Worm (Caenorhabditis elegans) whole organism, young adult: ENCODE results near the gene F08F8.9.

Experiments
- B0035.1 ChIP-seq: sonication (generic microtip); optimal IDR thresholded peaks from 2 replicates; lab custom pipeline; 2016; ENCODE audit warnings: missing genetic modification characterization, mild to moderate bottlenecking, missing compliant biosample characterization, missing genotype, missing genetic modification reagents
- C17E4.6 ChIP-seq: fragments of 200-800 bp; sonication (Bioruptor generic); IDR thresholded peaks from 2 replicates; pipeline ENCODE4 v1.3.6; 2022; ENCODE audit warnings: missing genetic modification reagents, missing genetic modification characterization, missing compliant biosample characterization
- D2030.7 ChIP-seq: fragments of 200-800 bp; sonication (Bioruptor generic); IDR thresholded peaks from 2 replicates; pipeline ENCODE4 v1.3.6; 2022; ENCODE audit warnings: missing genetic modification reagents, missing genetic modification characterization, missing compliant biosample characterization
- F39B2.1 ChIP-seq: fragments of 200-800 bp; sonication (Bioruptor generic); IDR thresholded peaks from 2 replicates; pipeline ENCODE4 v1.3.6; 2022; ENCODE audit warnings: missing genetic modification reagents, missing genetic modification characterization, missing compliant biosample characterization
- F49E8.2 ChIP-seq: sonication (generic microtip); optimal IDR thresholded peaks from 3 replicates; lab custom pipeline; 2017; ENCODE audit warnings: missing genetic modification characterization, mild to moderate bottlenecking, missing compliant biosample characterization, antibody characterized with exemption, moderate library complexity; ENCODE audit not compliant: insufficient read depth
- F57C9.4 ChIP-seq: sonication (generic microtip); optimal IDR thresholded peaks from 2 replicates; lab custom pipeline; 2017; ENCODE audit warnings: mild to moderate bottlenecking, missing genetic modification characterization, missing compliant biosample characterization
- K11D2.4 ChIP-seq: fragments of 200-800 bp; sonication (Bioruptor generic); IDR thresholded peaks from 2 replicates; pipeline ENCODE4 v1.3.6; 2022; ENCODE audit warnings: missing genetic modification reagents, missing genetic modification characterization, missing compliant biosample characterization
- Y56A3A.18 ChIP-seq: fragments of 200-800 bp; sonication (Bioruptor generic); IDR thresholded peaks from 2 replicates; pipeline ENCODE4 v1.3.6; 2022; ENCODE audit warnings: missing genetic modification reagents, missing genetic modification characterization, missing compliant biosample characterization
- Y79H2A.3 ChIP-seq: fragments of 200-800 bp; sonication (Bioruptor generic); conservative IDR thresholded peaks from 2 replicates; pipeline ENCODE4 v1.3.6; 2022; ENCODE audit warnings: missing genetic modification reagents, missing genetic modification characterization, missing compliant biosample characterization
- ama-1 ChIP-seq, 3 experiments: fragments of 150-350 bp in 1 of 3; sonication (generic microtip) in 2 of 3; optimal IDR thresholded peaks; 2 replicates each; lab custom pipeline; 2014 to 2018; ENCODE audit warnings: missing biosample characterization in 2 of 3, missing genetic modification characterization in 2 of 3, missing genetic modification reagents in 2 of 3
- atf-7 ChIP-seq: sonication (generic microtip); optimal IDR thresholded peaks from 2 replicates; lab custom pipeline; 2017; ENCODE audit warnings: mild to moderate bottlenecking, missing genetic modification characterization, missing compliant biosample characterization
- attf-3 ChIP-seq: fragments of 200-800 bp; sonication (Bioruptor generic); conservative IDR thresholded peaks from 2 replicates; pipeline ENCODE4 v1.3.6; 2022; ENCODE audit warnings: missing genetic modification reagents, missing genetic modification characterization, missing compliant biosample characterization
- attf-5 ChIP-seq: fragments of 200-800 bp; sonication (Bioruptor generic); optimal IDR thresholded peaks from 2 replicates; lab custom pipeline; 2018; ENCODE audit warnings: mild to moderate bottlenecking, missing genetic modification characterization, missing compliant biosample characterization
- bed-2 ChIP-seq: fragments of 200-800 bp; sonication (Bioruptor generic); IDR thresholded peaks from 2 replicates; pipeline ENCODE4 v1.3.6; 2022; ENCODE audit warnings: missing genetic modification reagents, missing genetic modification characterization, missing compliant biosample characterization
- ccch-3 ChIP-seq: fragments of 200-800 bp; sonication (Bioruptor generic); optimal IDR thresholded peaks from 2 replicates; lab custom pipeline; 2018; ENCODE audit warnings: mild to moderate bottlenecking, missing genetic modification characterization, missing compliant biosample characterization
- cebp-1 ChIP-seq, 2 experiments: fragments of 200-800 bp in 1 of 2; sonication (Bioruptor generic) in 1 of 2; sonication (generic microtip) in 1 of 2; IDR thresholded peaks in 1 of 2; optimal IDR thresholded peaks in 1 of 2; 2 replicates each; pipeline versions ENCODE4 v1.3.6 to Lab custom; 2017 to 2022; ENCODE audit warnings: missing compliant biosample characterization in 2 of 2, missing genetic modification characterization in 2 of 2, mild to moderate bottlenecking in 1 of 2, missing genetic modification reagents in 1 of 2, moderate library complexity in 1 of 2
- cebp-2 ChIP-seq: fragments of 200-800 bp; sonication (Bioruptor generic); IDR thresholded peaks from 2 replicates; pipeline ENCODE4 v1.3.6; 2022; ENCODE audit warnings: missing genetic modification characterization, missing compliant biosample characterization
- ceh-58 ChIP-seq: fragments of 200-800 bp; sonication (Bioruptor generic); IDR thresholded peaks from 2 replicates; pipeline ENCODE4 v1.3.6; 2022; ENCODE audit warnings: missing genetic modification characterization, missing compliant biosample characterization
- die-1 ChIP-seq: sonication (generic microtip); optimal IDR thresholded peaks from 2 replicates; lab custom pipeline; 2016; ENCODE audit warnings: missing genotype, mild to moderate bottlenecking, missing genetic modification characterization, missing compliant biosample characterization
- dox-1 ChIP-seq: fragments of 200-800 bp; sonication (Bioruptor generic); IDR thresholded peaks from 2 replicates; pipeline ENCODE4 v1.3.6; 2022; ENCODE audit warnings: missing genetic modification reagents, missing genetic modification characterization, missing compliant biosample characterization
- efl-1 ChIP-seq: fragments of 150-350 bp; optimal IDR thresholded peaks from 2 replicates; lab custom pipeline; 2014; ENCODE audit warnings: missing biosample characterization, missing genetic modification reagents, missing genetic modification characterization
- egrh-3 ChIP-seq: fragments of 200-800 bp; sonication (Bioruptor generic); IDR thresholded peaks from 2 replicates; pipeline ENCODE4 v1.3.6; 2022; ENCODE audit warnings: missing genetic modification reagents, missing genetic modification characterization, missing compliant biosample characterization
- ekl-4 ChIP-seq: fragments of 200-800 bp; sonication (Bioruptor generic); IDR thresholded peaks from 2 replicates; pipeline ENCODE4 v1.3.6; 2022; ENCODE audit warnings: missing genetic modification reagents, missing genetic modification characterization, missing compliant biosample characterization
- him-1 ChIP-seq: sonication (generic microtip); optimal IDR thresholded peaks from 2 replicates; lab custom pipeline; 2016; ENCODE audit warnings: missing genotype, missing genetic modification reagents, missing genetic modification characterization, missing compliant biosample characterization
- hlh-12 ChIP-seq: sonication (generic microtip); optimal IDR thresholded peaks from 2 replicates; lab custom pipeline; 2016; ENCODE audit warnings: missing genetic modification characterization, missing compliant biosample characterization
- hmg-1.2 ChIP-seq: fragments of 200-800 bp; sonication (Bioruptor generic); IDR thresholded peaks from 2 replicates; pipeline ENCODE4 v1.3.6; 2022; ENCODE audit warnings: missing genetic modification reagents, missing genetic modification characterization, missing compliant biosample characterization
- hmg-20 ChIP-seq: fragments of 200-800 bp; sonication (Bioruptor generic); IDR thresholded peaks from 2 replicates; pipeline ENCODE4 v1.3.6; 2022; ENCODE audit warnings: missing genetic modification reagents, missing genetic modification characterization, missing compliant biosample characterization
- hrde-1 ChIP-seq: sonication (generic microtip); optimal IDR thresholded peaks from 2 replicates; lab custom pipeline; 2016; ENCODE audit warnings: missing genetic modification characterization, mild to moderate bottlenecking, missing compliant biosample characterization, moderate library complexity, missing genotype, missing genetic modification reagents, borderline replicate concordance
- hsf-1 ChIP-seq: fragments of 200-800 bp; sonication (Bioruptor generic); IDR thresholded peaks from 2 replicates; pipeline ENCODE4 v1.3.6; 2022; ENCODE audit warnings: missing genetic modification reagents, missing genetic modification characterization, missing compliant biosample characterization
- let-526 ChIP-seq: fragments of 200-800 bp; sonication (Bioruptor generic); IDR thresholded peaks from 2 replicates; pipeline ENCODE4 v1.3.6; 2022; ENCODE audit warnings: missing genetic modification reagents, missing genetic modification characterization, missing compliant biosample characterization
- lin-26 ChIP-seq: fragments of 200-800 bp; sonication (Bioruptor generic); IDR thresholded peaks from 2 replicates; pipeline ENCODE4 v1.3.6; 2022; ENCODE audit warnings: missing genetic modification reagents, missing genetic modification characterization, missing compliant biosample characterization
- lsl-1 ChIP-seq: fragments of 200-800 bp; sonication (Bioruptor generic); optimal IDR thresholded peaks from 2 replicates; lab custom pipeline; 2018; ENCODE audit warnings: mild to moderate bottlenecking, missing genetic modification characterization, moderate library complexity, missing compliant biosample characterization
- madf-10 ChIP-seq: sonication (generic microtip); optimal IDR thresholded peaks from 2 replicates; lab custom pipeline; 2016; ENCODE audit warnings: mild to moderate bottlenecking, missing genetic modification characterization, missing compliant biosample characterization
- madf-3 ChIP-seq: fragments of 200-800 bp; sonication (Bioruptor generic); IDR thresholded peaks from 2 replicates; pipeline ENCODE4 v1.3.6; 2022; ENCODE audit warnings: missing genetic modification reagents, missing genetic modification characterization, missing compliant biosample characterization
- madf-8 ChIP-seq: fragments of 200-800 bp; sonication (Bioruptor generic); conservative IDR thresholded peaks from 2 replicates; pipeline ENCODE4 v1.3.6; 2022; ENCODE audit warnings: missing genetic modification reagents, missing genetic modification characterization, missing compliant biosample characterization
- mel-28 ChIP-seq: sonication (generic microtip); optimal IDR thresholded peaks from 2 replicates; lab custom pipeline; 2016; ENCODE audit warnings: borderline replicate concordance, mild to moderate bottlenecking, missing genetic modification characterization, missing compliant biosample characterization
- nfya-2 ChIP-seq: fragments of 200-800 bp; sonication (Bioruptor generic); IDR thresholded peaks from 2 replicates; pipeline ENCODE4 v1.3.6; 2022; ENCODE audit warnings: missing genetic modification reagents, missing genetic modification characterization, missing compliant biosample characterization
- nfyb-1 ChIP-seq: fragments of 200-800 bp; sonication (Bioruptor generic); IDR thresholded peaks from 2 replicates; pipeline ENCODE4 v1.3.6; 2022; ENCODE audit warnings: missing genetic modification reagents, missing genetic modification characterization, missing compliant biosample characterization
- nhr-90 ChIP-seq: sonication (generic microtip); optimal IDR thresholded peaks from 2 replicates; lab custom pipeline; 2016; ENCODE audit warnings: missing genotype, mild to moderate bottlenecking, missing genetic modification characterization, missing compliant biosample characterization
- rpc-1 ChIP-seq, 2 experiments: fragments of 150-350 bp in 1 of 2; sonication (generic microtip) in 1 of 2; optimal IDR thresholded peaks; 2 replicates each; lab custom pipeline; 2014 to 2018; ENCODE audit warnings: missing biosample characterization in 1 of 2, missing genetic modification characterization in 1 of 2, missing genetic modification reagents in 1 of 2, missing genotype in 1 of 2
- sdz-38 ChIP-seq: sonication (generic microtip); optimal IDR thresholded peaks from 2 replicates; lab custom pipeline; 2016; ENCODE audit warnings: missing genotype, missing genetic modification characterization, missing compliant biosample characterization
- snpc-1.3 ChIP-seq: sonication (generic microtip); optimal IDR thresholded peaks from 2 replicates; lab custom pipeline; 2017; ENCODE audit warnings: missing genetic modification characterization, mild to moderate bottlenecking, missing compliant biosample characterization, antibody characterized with exemption, moderate library complexity, missing genotype, missing genetic modification reagents; ENCODE audit not compliant: insufficient read depth
- sptf-2 ChIP-seq: fragments of 200-800 bp; sonication (Bioruptor generic); optimal IDR thresholded peaks from 2 replicates; lab custom pipeline; 2018; ENCODE audit warnings: mild to moderate bottlenecking, missing genetic modification characterization, missing compliant biosample characterization
- tbp1 ChIP-seq: fragments of 200-800 bp; sonication (Bioruptor generic); optimal IDR thresholded peaks from 2 replicates; lab custom pipeline; 2018; ENCODE audit warnings: mild to moderate bottlenecking, missing genetic modification characterization, missing compliant biosample characterization
- tbx-9 ChIP-seq: sonication (generic microtip); optimal IDR thresholded peaks from 2 replicates; lab custom pipeline; 2016; ENCODE audit warnings: borderline replicate concordance, missing genetic modification characterization, inconsistent platforms, missing compliant biosample characterization
- ztf-18 ChIP-seq: sonication (generic microtip); optimal IDR thresholded peaks from 2 replicates; lab custom pipeline; 2016; ENCODE audit warnings: missing genotype, mild to moderate bottlenecking, missing genetic modification characterization, missing compliant biosample characterization
- ztf-3 ChIP-seq: fragments of 200-800 bp; sonication (Bioruptor generic); optimal IDR thresholded peaks from 2 replicates; lab custom pipeline; 2018; ENCODE audit warnings: mild to moderate bottlenecking, missing genetic modification characterization, missing compliant biosample characterization

The F08F8.9 gene

ce11 chrIII:7387359-7387758 is 33.6 kb upstream of the F08F8.9 start (continued):
- no peak for TF ChIP-seq him-1
- TF ChIP-seq sptf-2, result no peak
- no peak for TF ChIP-seq Y79H2A.3 (GFP tag; lab: Robert Waterston, UW)
- TF ChIP-seq madf-3 (GFP tag; lab: Robert Waterston, UW), result no peak
- no peak for TF ChIP-seq hrde-1 (tag; lab: Kevin White, UChicago)
- TF ChIP-seq hmg-1.2, result peak; percentile 59
- TF ChIP-seq let-526, result no peak; the same call in 1 of the 2 replicates
- no peak for TF ChIP-seq nfya-2 (GFP tag; lab: Robert Waterston, UW)
- TF ChIP-seq ztf-18 (tag; lab: Kevin White, UChicago), result peak; percentile 50
- peak; percentile 35 for TF ChIP-seq die-1
- no peak for TF ChIP-seq hmg-20
- TF ChIP-seq ccch-3, result no peak
- TF ChIP-seq ceh-58 (GFP tag; lab: Robert Waterston, UW), result no peak
- no peak for TF ChIP-seq B0035.1
- no peak for TF ChIP-seq D2030.7 (GFP tag; lab: Robert Waterston, UW)
- no peak for TF ChIP-seq tbx-9 (tag; lab: Kevin White, UChicago)
- peak; percentile 39 for TF ChIP-seq atf-7 (tag; lab: Kevin White, UChicago)
- TF ChIP-seq K11D2.4 (GFP tag; lab: Robert Waterston, UW), result no peak
- TF ChIP-seq madf-10 (tag; lab: Kevin White, UChicago), result peak; percentile 53
- no peak for TF ChIP-seq efl-1
- TF ChIP-seq Y56A3A.18 (GFP tag; lab: Robert Waterston, UW), result peak; percentile 68; the same call in 1 of the 2 replicates
- TF ChIP-seq hsf-1 (GFP tag; lab: Robert Waterston, UW), result no peak
- no peak for TF ChIP-seq bed-2
- no peak for TF ChIP-seq F39B2.1
- peak; percentile 33; the same call in 1 of the 2 replicates for TF ChIP-seq ekl-4 (GFP tag; lab: Robert Waterston, UW)
- no peak for TF ChIP-seq F57C9.4 (tag; lab: Kevin White, UChicago)
- TF ChIP-seq cebp-1 (GFP tag; IDR thresholded peaks at IDR 0.05; lab: Robert Waterston, UW), result no peak
- TF ChIP-seq cebp-1 (tag; optimal IDR thresholded peaks at IDR 0.05; lab: Kevin White, UChicago), result peak; percentile 81
- no peak for TF ChIP-seq ztf-3
- TF ChIP-seq snpc-1.3, result no peak
- TF ChIP-seq rpc-1 (optimal IDR thresholded peaks at IDR 0.05; lab: Kevin White, UChicago), result peak; percentile 58
- TF ChIP-seq rpc-1 (tag; optimal IDR thresholded peaks at IDR 0.05; lab: Kevin White, UChicago), result peak; percentile 53
- TF ChIP-seq sdz-38 (tag; lab: Kevin White, UChicago), result no peak
- TF ChIP-seq madf-8 (GFP tag; lab: Robert Waterston, UW), result no peak
- no peak for TF ChIP-seq cebp-2 (GFP tag; lab: Robert Waterston, UW)
- TF ChIP-seq attf-3 (GFP tag; lab: Robert Waterston, UW), result no peak
- no peak for TF ChIP-seq mel-28 (tag; lab: Kevin White, UChicago)
- TF ChIP-seq hlh-12 (tag; lab: Kevin White, UChicago), result no peak
- TF ChIP-seq egrh-3, result peak; percentile 8; the same call in 1 of the 2 replicates
- TF ChIP-seq tbp1 (GFP tag; lab: Kevin White, UChicago), result peak; percentile 100
- peak; percentile 48 for TF ChIP-seq attf-5
- TF ChIP-seq ama-1 (optimal IDR thresholded peaks at IDR 0.05; lab: Kevin White, UChicago), result no peak
- TF ChIP-seq ama-1 (GFP tag; optimal IDR thresholded peaks at IDR 0.05; lab: Kevin White, UChicago), result no peak
- no peak for TF ChIP-seq C17E4.6 (GFP tag; lab: Robert Waterston, UW)
- TF ChIP-seq dox-1 (GFP tag; lab: Robert Waterston, UW), result peak; percentile 73
- TF ChIP-seq lsl-1 (GFP tag; lab: Kevin White, UChicago), result no peak
- 0 out of 2 replicates have a peak, but pooled peaks have one; percentile 28 for TF ChIP-seq nfyb-1
- TF ChIP-seq nhr-90 (tag; lab: Kevin White, UChicago), result peak; percentile 2
- no peak for TF ChIP-seq F49E8.2 (tag; lab: Kevin White, UChicago)
- 0 out of 2 replicates have a peak, but pooled peaks have one; percentile 36 for TF ChIP-seq lin-26
